Worm (Caenorhabditis elegans): ENCODE data around the gene shc-2.

DNA sequence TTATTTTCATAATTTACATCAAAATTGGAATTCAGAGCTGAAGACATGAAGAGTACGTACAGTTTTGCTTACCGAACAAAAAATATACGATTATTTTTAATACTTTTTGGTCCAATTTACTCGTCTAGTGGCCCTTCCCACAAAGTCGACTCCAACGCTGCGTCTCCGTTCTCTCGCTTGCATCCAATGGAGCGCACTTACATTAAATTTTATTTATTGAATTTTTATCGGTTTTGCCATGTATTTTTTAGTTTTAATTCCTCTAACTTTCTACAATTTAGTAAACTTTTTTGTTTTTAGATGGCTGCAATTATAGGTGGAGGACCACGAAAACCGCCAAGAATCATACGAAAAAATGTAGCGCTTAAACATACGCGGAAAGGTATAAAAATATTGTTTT lies 33.4 kb upstream of the shc-2 start, which contains the start of gene ZK546.5:
- no peak for TF ChIP-seq jun-1 (tag; optimal IDR thresholded peaks at IDR 0.05)
- TF ChIP-seq snpc-4 (tag; optimal IDR thresholded peaks at IDR 0.05): no peak
- no peak for TF ChIP-seq pax-3 (tag; optimal IDR thresholded peaks at IDR 0.05)
- TF ChIP-seq fos-1 (tag; optimal IDR thresholded peaks at IDR 0.05): no peak
- no peak for TF ChIP-seq blmp-1 (tag; optimal IDR thresholded peaks at IDR 0.05)
- TF ChIP-seq unc-62 (GFP tag; optimal IDR thresholded peaks at IDR 0.05): no peak
- no peak for TF ChIP-seq lin-13 (GFP tag; optimal IDR thresholded peaks at IDR 0.05)
- no peak for TF ChIP-seq nhr-77 (tag; optimal IDR thresholded peaks at IDR 0.05)
